Worm (Caenorhabditis elegans) whole organism, midembryonic: ENCODE results near the gene T21D9.2.

Source experiments
- klf-2 ChIP-seq: fragments of 200-800 bp; sonication (Bioruptor generic); conservative IDR thresholded peaks from 2 replicates; pipeline ENCODE4 v1.3.6; 2022; ENCODE audit warnings: missing genetic modification reagents, missing genetic modification characterization, missing compliant biosample characterization
- ztf-29 ChIP-seq: fragments of 200-800 bp; sonication (Bioruptor generic); IDR thresholded peaks from 2 replicates; pipeline ENCODE4 v1.3.6; 2022; ENCODE audit warnings: missing genetic modification reagents, missing genetic modification characterization, missing compliant biosample characterization

- no peak for TF ChIP-seq klf-2
- no peak for TF ChIP-seq ztf-29 (GFP tag; lab: Robert Waterston, UW)
These were observed 17.5 kb upstream of the T21D9.2 start for ce11 chrX:2114171-2114570.
